Worm (Caenorhabditis elegans): ENCODE results near the gene cup-15.

DNA sequence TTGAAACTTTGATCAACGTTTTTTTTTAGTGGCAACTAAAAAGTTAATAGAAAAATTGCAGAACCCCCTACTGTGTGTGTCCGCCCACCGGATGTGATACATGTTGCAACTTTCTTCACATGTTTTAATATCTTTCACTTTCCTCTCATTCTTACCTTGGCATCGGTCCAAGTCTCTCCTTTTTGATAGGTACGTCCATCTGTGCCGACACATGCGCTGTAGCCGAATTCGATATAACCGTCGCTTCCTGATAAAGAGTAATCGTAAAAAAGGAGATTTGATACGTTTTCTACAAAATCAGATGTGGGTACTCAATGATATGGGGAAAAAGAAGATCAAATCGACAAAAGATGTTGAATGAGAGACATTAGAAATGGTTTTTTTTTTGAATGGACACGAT is 7.7 kb upstream of the cup-15 start:
- TF ChIP-seq K02D7.2 (tag; optimal IDR thresholded peaks at IDR 0.05) (no peak), zip-5 (tag; optimal IDR thresholded peaks at IDR 0.05) (no peak), ceh-34 (tag; optimal IDR thresholded peaks at IDR 0.05) (no peak), ztf-16 (tag; optimal IDR thresholded peaks at IDR 0.05) (no peak), nhr-11 (tag; optimal IDR thresholded peaks at IDR 0.05) (no peak), F13H6.1 (tag; optimal IDR thresholded peaks at IDR 0.05) (no peak), nhr-232 (tag; optimal IDR thresholded peaks at IDR 0.05) (no peak), unc-86 (tag; optimal IDR thresholded peaks at IDR 0.05) (no peak), pax-1 (tag; optimal IDR thresholded peaks at IDR 0.05) (no peak), unc-3 (GFP tag; conservative IDR thresholded peaks at IDR 0.05) (no peak), unc-3 (tag; optimal IDR thresholded peaks at IDR 0.05) (no peak), elt-2 (tag; optimal IDR thresholded peaks at IDR 0.05) (no peak), pqm-1 (tag; optimal IDR thresholded peaks at IDR 0.05) (no peak), che-1 (tag; optimal IDR thresholded peaks at IDR 0.05) (no peak)

Data from whole organism, late embryonic.